Fruit fly (Drosophila melanogaster): ENCODE measurements around the gene CG17005.

Gene CG17005

dm6 chr2L:9330628-9331027, 3.1 kb downstream of the CG17005 start, which contains the start of gene Cks30A (continued):
- TF ChIP-seq sug (tag; optimal IDR thresholded peaks at IDR 0.05): no peak
- peak; percentile 100 for TF ChIP-seq E2f2 (GFP tag; IDR thresholded peaks at IDR 0.05)
- TF ChIP-seq ssp (GFP tag; IDR thresholded peaks at IDR 0.05): no peak
- no peak for TF ChIP-seq CG10274 (GFP tag; optimal IDR thresholded peaks at IDR 0.05)
- no peak for TF ChIP-seq CG4730 (GFP tag; IDR thresholded peaks at IDR 0.05)
- TF ChIP-seq CG10654 (GFP tag; optimal IDR thresholded peaks at IDR 0.05): no peak
- TF ChIP-seq CG9727 (GFP tag; optimal IDR thresholded peaks at IDR 0.05): no peak
- TF ChIP-seq sens (GFP tag): peak; percentile 67
- TF ChIP-seq amos (GFP tag; IDR thresholded peaks at IDR 0.05; ENCODE audit: partially characterized antibody): peak; percentile 52
- no peak for TF ChIP-seq crp (GFP tag; optimal IDR thresholded peaks at IDR 0.05)
- TF ChIP-seq Doc2 (GFP tag; IDR thresholded peaks at IDR 0.05): no peak
- no peak for TF ChIP-seq CG43689 (GFP tag; IDR thresholded peaks at IDR 0.05)
- TF ChIP-seq Adf1 (GFP tag; IDR thresholded peaks at IDR 0.05): no peak
- TF ChIP-seq CG6654 (GFP tag; optimal IDR thresholded peaks at IDR 0.05): no peak
- TF ChIP-seq kah (GFP tag; optimal IDR thresholded peaks at IDR 0.05): no peak
- no peak for TF ChIP-seq CG17912 (GFP tag; optimal IDR thresholded peaks at IDR 0.05)
- no peak for TF ChIP-seq CG8478 (optimal IDR thresholded peaks at IDR 0.05)
- TF ChIP-seq CG4707 (GFP tag; optimal IDR thresholded peaks at IDR 0.05): no peak
- TF ChIP-seq HHEX (GFP tag; optimal IDR thresholded peaks at IDR 0.05): no peak
- TF ChIP-seq Trl (optimal IDR thresholded peaks at IDR 0.05): no peak
- no peak for TF ChIP-seq Trl (GFP tag; optimal IDR thresholded peaks at IDR 0.05)
- TF ChIP-seq MESR4 (GFP tag; optimal IDR thresholded peaks at IDR 0.05): peak; percentile 5
- no peak for TF ChIP-seq sqz (GFP tag; optimal IDR thresholded peaks at IDR 0.05)
- TF ChIP-seq CG2889 (GFP tag; IDR thresholded peaks at IDR 0.05): no peak
- no peak for TF ChIP-seq yki (optimal IDR thresholded peaks at IDR 0.05)
- no peak for TF ChIP-seq Sry-β (GFP tag; optimal IDR thresholded peaks at IDR 0.05)
- peak; percentile 42 for TF ChIP-seq Hmr (GFP tag; optimal IDR thresholded peaks at IDR 0.05)
- TF ChIP-seq ERR (GFP tag; optimal IDR thresholded peaks at IDR 0.05): no peak
- TF ChIP-seq Mrtf (GFP tag; IDR thresholded peaks at IDR 0.05): no peak
- TF ChIP-seq CG14667 (GFP tag; IDR thresholded peaks at IDR 0.05): no peak
- no peak for TF ChIP-seq sens-2 (GFP tag; IDR thresholded peaks at IDR 0.05)
- TF ChIP-seq ac (GFP tag; optimal IDR thresholded peaks at IDR 0.05): no peak
- peak; percentile 99 for TF ChIP-seq gfzf (GFP tag; optimal IDR thresholded peaks at IDR 0.05)
- peak; percentile 27 for TF ChIP-seq YL-1 (GFP tag; optimal IDR thresholded peaks at IDR 0.05)
- TF ChIP-seq CG10147 (GFP tag; optimal IDR thresholded peaks at IDR 0.05): no peak
- TF ChIP-seq ATbp (GFP tag; optimal IDR thresholded peaks at IDR 0.05): no peak
- TF ChIP-seq sd (tag; optimal IDR thresholded peaks at IDR 0.05): peak; percentile 71
- TF ChIP-seq hkb (optimal IDR thresholded peaks at IDR 0.05): peak; percentile 15
- TF ChIP-seq hkb (GFP tag; IDR thresholded peaks at IDR 0.05): no peak
- no peak for TF ChIP-seq CG9817 (tag; optimal IDR thresholded peaks at IDR 0.05)
- 0 out of 3 replicates have a peak, but pooled peaks have one; percentile 17 for TF ChIP-seq vnd (GFP tag; IDR thresholded peaks at IDR 0.05; ENCODE audit: partially characterized antibody)
- TF ChIP-seq p53 (GFP tag; optimal IDR thresholded peaks at IDR 0.05): no peak
- TF ChIP-seq CG1647 (GFP tag; optimal IDR thresholded peaks at IDR 0.05): no peak
- TF ChIP-seq H15 (GFP tag; IDR thresholded peaks at IDR 0.05): no peak
- TF ChIP-seq Tbp (GFP tag; optimal IDR thresholded peaks at IDR 0.05): no peak
- TF ChIP-seq croc (GFP tag; conservative IDR thresholded peaks at IDR 0.05): no peak
- no peak for TF ChIP-seq aop (GFP tag; IDR thresholded peaks at IDR 0.05)
- TF ChIP-seq org-1 (GFP tag; optimal IDR thresholded peaks at IDR 0.05): no peak
- TF ChIP-seq CG17568 (GFP tag; optimal IDR thresholded peaks at IDR 0.05): no peak
- no peak for TF ChIP-seq CG1024 (GFP tag; IDR thresholded peaks at IDR 0.05)
- TF ChIP-seq Ssrp (tag; optimal IDR thresholded peaks at IDR 0.05): no peak
- no peak for TF ChIP-seq CG2875 (GFP tag; optimal IDR thresholded peaks at IDR 0.05)
- peak; percentile 16 for TF ChIP-seq CG12659 (GFP tag; optimal IDR thresholded peaks at IDR 0.05)

All from whole organism, embryonic.